Fruit fly (Drosophila melanogaster): ENCODE data around the gene CG14879.

Gene CG14879

DNA sequence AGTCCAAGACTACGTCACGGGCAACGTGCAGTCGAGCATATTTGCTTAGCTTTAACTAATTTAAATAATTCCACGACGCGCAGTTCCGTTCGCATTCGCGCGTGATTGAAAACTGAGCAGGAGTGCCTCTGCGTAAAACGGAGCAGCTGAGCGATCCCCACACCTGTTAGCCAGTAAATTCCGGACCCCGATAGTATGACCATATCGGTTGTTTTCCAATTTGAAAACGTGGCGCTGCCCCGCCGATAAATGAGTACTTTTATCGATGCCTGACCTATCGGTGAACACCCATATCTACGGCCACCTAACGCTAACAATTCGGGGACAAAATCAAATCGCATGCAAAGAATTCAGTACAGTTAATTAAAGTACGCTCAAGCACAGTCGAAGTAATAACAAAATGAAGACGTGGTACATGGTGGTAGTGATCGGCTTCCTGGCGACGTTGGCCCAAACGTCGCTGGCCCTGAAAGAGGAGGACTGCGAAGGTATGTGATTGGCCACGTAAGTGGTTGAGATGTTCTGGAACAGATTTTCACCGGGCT is at the start of gene CG14879, which contains the start of gene Manf (continued):
- TF ChIP-seq tna (GFP tag; IDR thresholded peaks at IDR 0.05; ENCODE audit: partially characterized antibody), result peak; percentile 52; the same call in 1 of the 2 replicates
- peak; percentile 38 for TF ChIP-seq CG10267 (tag; optimal IDR thresholded peaks at IDR 0.05)
- peak; percentile 7 for TF ChIP-seq HLHmδ (GFP tag; optimal IDR thresholded peaks at IDR 0.05)
- peak; percentile 90 for TF ChIP-seq Dp (GFP tag; optimal IDR thresholded peaks at IDR 0.05)
- TF ChIP-seq Six4 (GFP tag; optimal IDR thresholded peaks at IDR 0.05), result no peak
- peak; percentile 67 for TF ChIP-seq Elba2 (GFP tag; optimal IDR thresholded peaks at IDR 0.05)
- TF ChIP-seq tup (GFP tag; optimal IDR thresholded peaks at IDR 0.05), result no peak
- TF ChIP-seq CG8924 (tag; optimal IDR thresholded peaks at IDR 0.05), result peak; percentile 0
- TF ChIP-seq Hand (GFP tag; optimal IDR thresholded peaks at IDR 0.05), result no peak
- no peak for TF ChIP-seq ken (GFP tag; IDR thresholded peaks at IDR 0.05)
- no peak for TF ChIP-seq CG3726 (GFP tag; IDR thresholded peaks at IDR 0.05)
- peak; percentile 60; the same call in 1 of the 2 replicates for TF ChIP-seq amos (GFP tag; IDR thresholded peaks at IDR 0.05; ENCODE audit: partially characterized antibody)
- no peak for TF ChIP-seq Asciz (GFP tag; optimal IDR thresholded peaks at IDR 0.05)
- TF ChIP-seq Trl (optimal IDR thresholded peaks at IDR 0.05), result peak in 1 of 2 experiments; percentile 1
- no peak for TF ChIP-seq Trl (GFP tag; optimal IDR thresholded peaks at IDR 0.05)
- no peak for TF ChIP-seq D19A (tag; optimal IDR thresholded peaks at IDR 0.05)
- TF ChIP-seq CG31388 (GFP tag; optimal IDR thresholded peaks at IDR 0.05), result no peak
- TF ChIP-seq CTCF (GFP tag; optimal IDR thresholded peaks at IDR 0.05), result peak; percentile 38
- TF ChIP-seq Oli (tag; optimal IDR thresholded peaks at IDR 0.05), result no peak
- no peak for TF ChIP-seq stc (GFP tag; IDR thresholded peaks at IDR 0.05)
- peak; percentile 27 for TF ChIP-seq CG13624 (GFP tag; optimal IDR thresholded peaks at IDR 0.05)
- TF ChIP-seq salm (tag; optimal IDR thresholded peaks at IDR 0.05), result no peak
- no peak for TF ChIP-seq croc (GFP tag; conservative IDR thresholded peaks at IDR 0.05)
- peak; percentile 6 for TF ChIP-seq mirr (GFP tag; optimal IDR thresholded peaks at IDR 0.05)
- peak; percentile 87 for TF ChIP-seq Dref (GFP tag; IDR thresholded peaks at IDR 0.05)
- peak; percentile 43 for TF ChIP-seq hbn (GFP tag; IDR thresholded peaks at IDR 0.05; ENCODE audit: partially characterized antibody)
- peak; percentile 85 for TF ChIP-seq gem (tag; optimal IDR thresholded peaks at IDR 0.05)
- no peak for TF ChIP-seq z (GFP tag; IDR thresholded peaks at IDR 0.05)
- peak; percentile 34 for TF ChIP-seq CG12659 (GFP tag; optimal IDR thresholded peaks at IDR 0.05)
- no peak for TF ChIP-seq CG34376 (GFP tag; optimal IDR thresholded peaks at IDR 0.05)
- TF ChIP-seq Dfd (GFP tag; optimal IDR thresholded peaks at IDR 0.05), result no peak
- TF ChIP-seq Sin3A (optimal IDR thresholded peaks at IDR 0.05), result peak; percentile 1
- peak; percentile 42 for TF ChIP-seq lab (GFP tag; optimal IDR thresholded peaks at IDR 0.05)
- no peak for TF ChIP-seq ind (GFP tag; optimal IDR thresholded peaks at IDR 0.05)
- no peak for TF ChIP-seq HLH54F (GFP tag; optimal IDR thresholded peaks at IDR 0.05)
- peak; percentile 82 for TF ChIP-seq Xbp1 (GFP tag; optimal IDR thresholded peaks at IDR 0.05)
- no peak for TF ChIP-seq CG18011 (GFP tag; optimal IDR thresholded peaks at IDR 0.05)
- peak; percentile 10; the same call in 1 of the 2 replicates for TF ChIP-seq Adf1 (GFP tag; IDR thresholded peaks at IDR 0.05)
- TF ChIP-seq CG7987 (GFP tag; optimal IDR thresholded peaks at IDR 0.05), result no peak
- TF ChIP-seq CG9876 (GFP tag; optimal IDR thresholded peaks at IDR 0.05), result no peak
- TF ChIP-seq jigr1 (GFP tag; IDR thresholded peaks at IDR 0.05), result no peak
- peak; percentile 86 for TF ChIP-seq pzg (GFP tag; optimal IDR thresholded peaks at IDR 0.05)
- no peak for TF ChIP-seq NC2β (GFP tag; optimal IDR thresholded peaks at IDR 0.05)
- 0 out of 2 replicates have a peak, but pooled peaks have one; percentile 16 for TF ChIP-seq CG5953 (GFP tag; IDR thresholded peaks at IDR 0.05)
- TF ChIP-seq ato (GFP tag; IDR thresholded peaks at IDR 0.05; ENCODE audit: partially characterized antibody), result 0 out of 2 replicates have a peak, but pooled peaks have one; percentile 28
- no peak for TF ChIP-seq dpn (GFP tag; optimal IDR thresholded peaks at IDR 0.05)
- TF ChIP-seq lbe (GFP tag; optimal IDR thresholded peaks at IDR 0.05), result no peak
- no peak for TF ChIP-seq pb (GFP tag; optimal IDR thresholded peaks at IDR 0.05)
- TF ChIP-seq dmrt99B (tag; optimal IDR thresholded peaks at IDR 0.05), result no peak
- peak; percentile 13 for TF ChIP-seq sug (tag; optimal IDR thresholded peaks at IDR 0.05)
- TF ChIP-seq CG13123 (GFP tag; optimal IDR thresholded peaks at IDR 0.05), result no peak
